Fruit fly (Drosophila melanogaster) whole organism, pupa: ENCODE measurements around the gene Mrm2.

ENCODE experiments used
- CG34367 ChIP-seq: fragments of 200-800 bp; sonication (Bioruptor generic); optimal IDR thresholded peaks from 2 replicates; lab custom pipeline; 2018; ENCODE audit warnings: missing biosample characterization, mild to moderate bottlenecking, missing genetic modification characterization
- EcR ChIP-seq: fragments of 200-800 bp; sonication (Bioruptor generic); optimal IDR thresholded peaks from 3 replicates; lab custom pipeline; 2019; ENCODE audit warnings: missing biosample characterization, missing genetic modification characterization, mild to moderate bottlenecking, moderate library complexity, missing genetic modification reagents
- rn ChIP-seq: fragments of 200-800 bp; sonication (Bioruptor generic); IDR thresholded peaks from 2 replicates; pipeline ENCODE4 v1.3.6; 2022; ENCODE audit warnings: missing biosample characterization, missing genetic modification characterization

- TF ChIP-seq rn (no peak), CG34367 (tag; lab: Kevin White, UChicago) (no peak), EcR (GFP tag; lab: Kevin White, UChicago) (no peak)
Measured at dm6 chr3R:19891363-19891762, 30.0 kb downstream of the Mrm2 start.
